Worm (Caenorhabditis elegans) whole organism, early embryonic: ENCODE results near the gene K08B12.1.

Source experiments
- ama-1 ChIP-seq: fragments of 150-350 bp; optimal IDR thresholded peaks from 2 replicates; lab custom pipeline; 2014
- ets-7 ChIP-seq: sonication (generic microtip); optimal IDR thresholded peaks from 2 replicates; lab custom pipeline; 2016; ENCODE audit warnings: missing genotype, missing genetic modification characterization, missing compliant biosample characterization
- sea-1 ChIP-seq: fragments of 200-800 bp; sonication (Bioruptor generic); conservative IDR thresholded peaks from 2 replicates; pipeline ENCODE4 v1.3.6; 2022; ENCODE audit warnings: missing genetic modification characterization, missing compliant biosample characterization

ce11 chrV:6226530-6227125 is 32.5 kb upstream of the K08B12.1 start, which contains the start of gene W06H8.6:
- no peak for TF ChIP-seq ama-1 (lab: Kevin White, UChicago)
- no peak for TF ChIP-seq ets-7
- no peak for TF ChIP-seq sea-1 (GFP tag; lab: Robert Waterston, UW)
